Worm (Caenorhabditis elegans) whole organism, mixed stage, embryonic: ENCODE measurements around the gene fshr-1.

Experiments
- blmp-1 ChIP-seq: fragments of 150-350 bp; optimal IDR thresholded peaks from 2 replicates; lab custom pipeline; 2014; ENCODE audit warnings: missing biosample characterization, missing genetic modification characterization
- ceh-39 ChIP-seq: fragments of 150-350 bp; optimal IDR thresholded peaks from 2 replicates; lab custom pipeline; 2014; ENCODE audit warnings: missing biosample characterization, missing genetic modification characterization
- ceh-43 ChIP-seq: fragments of 200-800 bp; sonication (Bioruptor generic); optimal IDR thresholded peaks from 2 replicates; lab custom pipeline; 2018; ENCODE audit warnings: mild to moderate bottlenecking, missing genetic modification characterization, moderate library complexity, missing compliant biosample characterization
- ceh-83 ChIP-seq: fragments of 200-800 bp; sonication (Bioruptor generic); optimal IDR thresholded peaks from 2 replicates; lab custom pipeline; 2018; ENCODE audit warnings: mild to moderate bottlenecking, missing genetic modification characterization, missing compliant biosample characterization
- ces-1 ChIP-seq: fragments of 150-350 bp; optimal IDR thresholded peaks from 2 replicates; lab custom pipeline; 2014; ENCODE audit warnings: missing biosample characterization, missing genetic modification reagents, missing genetic modification characterization
- cnd-1 ChIP-seq: fragments of 200-800 bp; sonication (Bioruptor generic); optimal IDR thresholded peaks from 2 replicates; lab custom pipeline; 2018; ENCODE audit warnings: mild to moderate bottlenecking, missing genetic modification characterization, missing compliant biosample characterization
- drap-1 ChIP-seq: fragments of 200-800 bp; sonication (Bioruptor generic); optimal IDR thresholded peaks from 3 replicates; lab custom pipeline; 2018; ENCODE audit warnings: mild to moderate bottlenecking, missing genetic modification characterization, missing compliant biosample characterization
- elt-1 ChIP-seq: sonication (generic microtip); optimal IDR thresholded peaks from 2 replicates; lab custom pipeline; 2017; ENCODE audit warnings: missing genetic modification characterization, mild to moderate bottlenecking, missing compliant biosample characterization, antibody characterized with exemption, moderate library complexity, borderline replicate concordance; ENCODE audit not compliant: insufficient read depth
- elt-3 ChIP-seq: fragments of 150-350 bp; optimal IDR thresholded peaks from 2 replicates; lab custom pipeline; 2014; ENCODE audit warnings: missing biosample characterization, missing genetic modification characterization
- flh-1 ChIP-seq: fragments of 200-800 bp; sonication (Bioruptor generic); optimal IDR thresholded peaks from 2 replicates; lab custom pipeline; 2018; ENCODE audit warnings: mild to moderate bottlenecking, missing genetic modification characterization, moderate library complexity, missing compliant biosample characterization
- ham-2 ChIP-seq: fragments of 200-800 bp; sonication (Bioruptor generic); optimal IDR thresholded peaks from 2 replicates; lab custom pipeline; 2018; ENCODE audit warnings: mild to moderate bottlenecking, missing genetic modification characterization, missing compliant biosample characterization
- hlh-1 ChIP-seq: fragments of 150-350 bp; optimal IDR thresholded peaks from 2 replicates; lab custom pipeline; 2014; ENCODE audit warnings: missing biosample characterization, missing genetic modification reagents, missing genetic modification characterization
- lin-32 ChIP-seq: fragments of 200-800 bp; sonication (Bioruptor generic); optimal IDR thresholded peaks from 2 replicates; lab custom pipeline; 2018; ENCODE audit warnings: mild to moderate bottlenecking, missing genetic modification characterization, missing compliant biosample characterization
- lsy-2 ChIP-seq: fragments of 150-350 bp; optimal IDR thresholded peaks from 2 replicates; lab custom pipeline; 2014; ENCODE audit warnings: missing biosample characterization, missing genetic modification characterization
- mab-5 ChIP-seq: fragments of 150-350 bp; optimal IDR thresholded peaks from 2 replicates; lab custom pipeline; 2014; ENCODE audit warnings: missing biosample characterization, missing genetic modification characterization
- mep-1 ChIP-seq: fragments of 150-350 bp; optimal IDR thresholded peaks from 2 replicates; lab custom pipeline; 2017; ENCODE audit warnings: missing biosample characterization, missing genetic modification reagents, missing genetic modification characterization, inconsistent platforms
- nhr-12 ChIP-seq: fragments of 150-350 bp; optimal IDR thresholded peaks from 2 replicates; lab custom pipeline; 2014; ENCODE audit warnings: missing biosample characterization, missing genetic modification characterization
- nhr-237 ChIP-seq: fragments of 150-350 bp; optimal IDR thresholded peaks from 2 replicates; lab custom pipeline; 2014; ENCODE audit warnings: missing biosample characterization, missing genetic modification characterization
- nhr-28 ChIP-seq: fragments of 150-350 bp; optimal IDR thresholded peaks from 2 replicates; lab custom pipeline; 2014; ENCODE audit warnings: missing biosample characterization, missing genetic modification characterization
- nhr-76 ChIP-seq: sonication (generic microtip); optimal IDR thresholded peaks from 2 replicates; lab custom pipeline; 2017; ENCODE audit warnings: missing biosample characterization, missing genetic modification characterization
- pha-4 ChIP-seq: fragments of 150-350 bp; optimal IDR thresholded peaks from 2 replicates; lab custom pipeline; 2018; ENCODE audit warnings: missing biosample characterization, missing genetic modification reagents, missing genetic modification characterization
- sem-2 ChIP-seq: fragments of 200-800 bp; sonication (Bioruptor generic); optimal IDR thresholded peaks from 2 replicates; lab custom pipeline; 2018; ENCODE audit warnings: mild to moderate bottlenecking, missing genetic modification characterization, missing compliant biosample characterization
- snpc-4 ChIP-seq: fragments of 150-350 bp; optimal IDR thresholded peaks from 2 replicates; lab custom pipeline; 2014; ENCODE audit warnings: missing biosample characterization, missing genetic modification characterization
- sptf-1 ChIP-seq: sonication (generic microtip); optimal IDR thresholded peaks from 2 replicates; lab custom pipeline; 2017; ENCODE audit warnings: mild to moderate bottlenecking, missing genetic modification characterization, moderate library complexity, missing compliant biosample characterization
- tbx-8 ChIP-seq: fragments of 200-800 bp; sonication (Bioruptor generic); optimal IDR thresholded peaks from 2 replicates; lab custom pipeline; 2018; ENCODE audit warnings: mild to moderate bottlenecking, missing genetic modification characterization, moderate library complexity, missing compliant biosample characterization
- unc-120 ChIP-seq: sonication (generic microtip); optimal IDR thresholded peaks from 2 replicates; lab custom pipeline; 2017; ENCODE audit warnings: missing genetic modification characterization, missing compliant biosample characterization; ENCODE audit not compliant: poor library complexity, severe bottlenecking
- unc-39 ChIP-seq: fragments of 150-350 bp; optimal IDR thresholded peaks from 2 replicates; lab custom pipeline; 2014; ENCODE audit warnings: missing biosample characterization, missing genetic modification characterization
- unc-62 ChIP-seq: fragments of 150-350 bp; optimal IDR thresholded peaks from 2 replicates; lab custom pipeline; 2014; ENCODE audit warnings: missing biosample characterization, missing genetic modification reagents, missing genetic modification characterization
- zip-8 ChIP-seq: fragments of 150-350 bp; optimal IDR thresholded peaks from 2 replicates; lab custom pipeline; 2014; ENCODE audit warnings: missing biosample characterization, missing genetic modification characterization
- ztf-11 ChIP-seq: fragments of 150-350 bp; optimal IDR thresholded peaks from 2 replicates; lab custom pipeline; 2014; ENCODE audit warnings: missing biosample characterization, missing genetic modification characterization

The fshr-1 gene

DNA sequence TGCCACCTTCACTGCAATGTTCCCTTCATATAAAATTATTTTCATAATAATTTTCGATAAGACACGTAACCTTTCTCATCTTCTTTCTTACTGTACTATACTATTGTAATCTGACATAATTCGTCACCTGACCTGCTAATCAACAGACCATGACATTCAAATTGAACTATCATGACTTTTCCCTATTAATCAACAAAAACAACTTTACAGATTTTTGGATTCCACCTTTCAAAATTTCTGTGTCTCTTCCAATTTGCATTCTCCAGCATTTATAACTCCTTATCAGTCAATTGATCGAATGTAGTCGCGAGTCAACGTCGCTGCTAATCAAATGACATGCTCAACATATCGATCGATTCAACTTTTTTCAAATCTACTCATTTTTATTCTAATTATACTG is at the start of gene fshr-1:
fshr-1 (plus strand) TSS at position 209 of the 400 bp plus-strand sequence.
- TF ChIP-seq unc-120 (no peak), sptf-1 (tag; lab: Kevin White, UChicago) (no peak), ces-1 (no peak), lin-32 (GFP tag; lab: Kevin White, UChicago) (no peak), unc-39 (tag; lab: Kevin White, UChicago) (no peak), sem-2 (GFP tag; lab: Kevin White, UChicago) (no peak)

DNA sequence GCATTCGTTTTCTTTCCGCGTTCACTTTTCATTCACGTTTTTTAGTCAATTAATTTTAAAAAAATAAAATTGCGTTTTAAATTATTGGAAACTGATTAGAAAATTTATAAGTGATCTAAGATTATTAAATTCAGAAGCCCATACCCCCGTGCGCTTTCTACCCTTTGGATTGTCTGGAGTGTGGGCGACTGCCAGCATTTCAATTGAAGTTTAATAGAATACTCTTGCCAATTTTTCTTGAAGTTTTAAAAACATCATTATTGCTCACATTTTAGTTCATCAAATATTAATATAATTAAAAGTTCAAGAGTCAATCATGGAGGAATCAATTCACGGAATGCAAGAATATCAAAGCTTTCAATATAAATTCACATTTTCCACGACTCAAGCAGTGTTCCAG is 48.3 kb upstream of the fshr-1 start, which contains the start of gene sru-36:
sru-36 (plus strand) TSS at position 301 of the 400 bp plus-strand sequence.
- TF ChIP-seq elt-3 (tag; lab: Kevin White, UChicago) (no peak), sem-2 (GFP tag; lab: Kevin White, UChicago) (no peak), lin-32 (GFP tag; lab: Kevin White, UChicago) (no peak), mab-5 (tag; lab: Kevin White, UChicago) (no peak), zip-8 (no peak)
- TF ChIP-seq, all 35 proteins: peak for 0

DNA sequence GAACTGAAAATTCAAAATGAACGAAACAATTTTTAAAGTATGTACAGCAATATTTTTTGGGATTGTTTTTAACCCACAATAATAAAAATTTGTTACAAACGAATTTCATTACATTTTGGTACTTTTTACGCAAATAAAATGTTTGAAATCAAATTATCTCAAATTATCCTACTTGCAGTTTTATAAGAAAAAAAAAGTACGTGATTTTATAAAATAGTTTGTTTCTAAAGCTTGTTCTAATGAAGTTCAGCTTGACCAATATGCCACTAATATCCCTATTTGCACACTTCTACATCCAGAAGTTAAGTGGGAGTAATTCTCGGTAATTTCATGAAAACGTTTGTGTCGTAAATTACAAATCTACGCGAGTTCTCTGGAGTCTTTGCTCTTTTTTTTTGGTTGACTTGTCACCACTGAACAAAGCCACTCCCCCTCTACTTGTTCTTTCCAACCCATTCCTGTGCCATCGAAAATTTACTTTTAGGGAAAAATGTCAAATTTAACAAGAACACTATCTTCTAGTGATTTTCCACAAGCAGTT is 46.2 kb upstream of the fshr-1 start, which contains the start of gene sru-8:
sru-8 (plus strand) TSS at position 491 of the 541 bp plus-strand sequence.
- TF ChIP-seq nhr-12 (tag; lab: Kevin White, UChicago): no peak
- TF ChIP-seq mab-5 (tag; lab: Kevin White, UChicago): no peak
- TF ChIP-seq ceh-43 (GFP tag; lab: Kevin White, UChicago): no peak
- TF ChIP-seq ztf-11 (tag; lab: Kevin White, UChicago): no peak
- no peak for TF ChIP-seq lin-32 (GFP tag; lab: Kevin White, UChicago)
- TF ChIP-seq blmp-1: no peak
- TF ChIP-seq sptf-1 (tag; lab: Kevin White, UChicago): no peak
- TF ChIP-seq zip-8: no peak

ce11 chrV:9848576-9848975 is 41.1 kb upstream of the fshr-1 start:
- TF ChIP-seq mep-1 (tag; lab: Kevin White, UChicago): no peak
- no peak for TF ChIP-seq elt-1 (tag; lab: Kevin White, UChicago)
- no peak for TF ChIP-seq cnd-1
- TF ChIP-seq ceh-39 (tag; lab: Kevin White, UChicago): no peak
- TF ChIP-seq lsy-2: no peak
- no peak for TF ChIP-seq sptf-1 (tag; lab: Kevin White, UChicago)
- TF ChIP-seq ceh-83 (GFP tag; lab: Kevin White, UChicago): no peak
- no peak for TF ChIP-seq zip-8
- no peak for TF ChIP-seq drap-1 (GFP tag; lab: Kevin White, UChicago)
- TF ChIP-seq nhr-237 (tag; lab: Kevin White, UChicago): no peak
- no peak for TF ChIP-seq pha-4 (tag; lab: Kevin White, UChicago)
- no peak for TF ChIP-seq tbx-8 (GFP tag; lab: Kevin White, UChicago)
- no peak for TF ChIP-seq nhr-28
- no peak for TF ChIP-seq elt-3 (tag; lab: Kevin White, UChicago)
- no peak for TF ChIP-seq ham-2 (GFP tag; lab: Kevin White, UChicago)
- TF ChIP-seq snpc-4 (tag; lab: Kevin White, UChicago): no peak
- no peak for TF ChIP-seq ztf-11 (tag; lab: Kevin White, UChicago)

DNA sequence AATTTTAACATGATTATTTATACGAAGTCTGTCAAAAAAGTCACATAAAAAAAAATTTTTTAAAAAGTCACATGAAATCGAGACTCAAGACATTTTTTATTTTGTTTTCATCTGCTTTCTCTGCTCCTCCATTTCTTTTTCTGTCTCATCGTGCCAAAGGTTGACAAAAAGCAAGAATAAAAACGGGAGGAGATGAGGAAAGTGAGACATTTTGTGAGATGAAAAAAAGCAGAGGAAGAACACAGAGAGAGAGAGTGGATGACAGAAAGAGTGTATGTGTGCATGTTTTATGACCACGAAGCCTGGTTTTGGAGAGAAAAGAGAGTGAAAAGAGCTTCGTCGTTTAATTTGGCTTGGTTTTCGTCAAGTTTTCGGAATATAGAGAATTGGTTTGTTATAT is 35.8 kb upstream of the fshr-1 start:
- no peak for TF ChIP-seq sem-2 (GFP tag; lab: Kevin White, UChicago)
- TF ChIP-seq flh-1: no peak
- no peak for TF ChIP-seq lsy-2
- no peak for TF ChIP-seq unc-62 (GFP tag; lab: Kevin White, UChicago)
- no peak for TF ChIP-seq nhr-12 (tag; lab: Kevin White, UChicago)
- TF ChIP-seq cnd-1: no peak
- no peak for TF ChIP-seq sptf-1 (tag; lab: Kevin White, UChicago)
- no peak for TF ChIP-seq hlh-1
- no peak for TF ChIP-seq blmp-1
- no peak for TF ChIP-seq ham-2 (GFP tag; lab: Kevin White, UChicago)
- TF ChIP-seq nhr-237 (tag; lab: Kevin White, UChicago): no peak
- TF ChIP-seq mab-5 (tag; lab: Kevin White, UChicago): no peak
- TF ChIP-seq elt-3 (tag; lab: Kevin White, UChicago): no peak
- TF ChIP-seq nhr-76 (tag; lab: Kevin White, UChicago): no peak
- no peak for TF ChIP-seq pha-4 (tag; lab: Kevin White, UChicago)
- no peak for TF ChIP-seq nhr-28
